Fruit fly (Drosophila melanogaster): ENCODE measurements around the gene Gas41.

Gas41 gene

DNA sequence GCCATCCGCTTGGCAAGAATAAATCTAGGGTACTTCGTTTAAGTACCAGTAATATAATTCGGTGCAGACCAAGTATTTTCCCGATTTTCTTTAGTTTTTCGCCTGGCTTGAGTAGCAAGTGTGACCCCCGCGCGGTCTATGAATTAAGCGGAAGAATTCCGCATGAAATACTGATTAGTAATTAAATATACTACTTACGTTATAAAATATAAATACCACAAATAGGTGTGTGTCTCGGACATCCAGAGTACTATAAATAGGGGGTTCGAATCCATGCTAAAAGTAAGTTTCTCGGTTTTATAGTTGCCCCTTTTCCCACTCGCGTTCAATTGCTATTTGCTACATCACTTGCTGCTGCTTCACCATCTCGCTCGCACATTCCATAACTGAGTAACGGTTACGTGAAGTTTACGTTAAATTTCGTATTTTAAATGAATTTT is 21.6 kb upstream of the Gas41 start, which contains the start of gene snRNP-U1-70K (continued):
- no peak for TF ChIP-seq pum (GFP tag; optimal IDR thresholded peaks at IDR 0.05)
- TF ChIP-seq trem (tag; optimal IDR thresholded peaks at IDR 0.05): peak; percentile 81
- no peak for TF ChIP-seq CG10979 (tag; optimal IDR thresholded peaks at IDR 0.05)
- no peak for TF ChIP-seq CG8478 (optimal IDR thresholded peaks at IDR 0.05)
- TF ChIP-seq chif (GFP tag; optimal IDR thresholded peaks at IDR 0.05): peak in 1 of 2 experiments; percentile 6
- no peak for TF ChIP-seq CG6272 (GFP tag; IDR thresholded peaks at IDR 0.05)
- peak; percentile 42 for TF ChIP-seq HmgD (GFP tag; optimal IDR thresholded peaks at IDR 0.05)
- TF ChIP-seq NfI (GFP tag; optimal IDR thresholded peaks at IDR 0.05): no peak
- no peak for TF ChIP-seq luna (GFP tag; optimal IDR thresholded peaks at IDR 0.05)
- TF ChIP-seq chn (GFP tag; optimal IDR thresholded peaks at IDR 0.05): peak; percentile 42
- no peak for TF ChIP-seq Vsx1 (GFP tag; optimal IDR thresholded peaks at IDR 0.05)
- peak; percentile 20; the same call in 1 of the 4 replicates for TF ChIP-seq Gug (GFP tag; IDR thresholded peaks at IDR 0.05)
- no peak for TF ChIP-seq CG8281 (tag; optimal IDR thresholded peaks at IDR 0.05)
- no peak for TF ChIP-seq ato (GFP tag; IDR thresholded peaks at IDR 0.05; ENCODE audit: partially characterized antibody)
- no peak; the same call in 2 of the 3 replicates for TF ChIP-seq Dbx (GFP tag; IDR thresholded peaks at IDR 0.05)
- no peak for TF ChIP-seq CG13624 (GFP tag; optimal IDR thresholded peaks at IDR 0.05)
- no peak for TF ChIP-seq slou (GFP tag; optimal IDR thresholded peaks at IDR 0.05)
- TF ChIP-seq CG17359 (tag; optimal IDR thresholded peaks at IDR 0.05): no peak
- no peak for TF ChIP-seq CG8290 (GFP tag; optimal IDR thresholded peaks at IDR 0.05)
- no peak for TF ChIP-seq CG8290 (tag; optimal IDR thresholded peaks at IDR 0.05)
- no peak for TF ChIP-seq CG10565 (GFP tag; optimal IDR thresholded peaks at IDR 0.05)
- peak; percentile 66 for TF ChIP-seq Dek (tag; optimal IDR thresholded peaks at IDR 0.05)
- no peak for TF ChIP-seq CG6765 (GFP tag; optimal IDR thresholded peaks at IDR 0.05)
- no peak for TF ChIP-seq CG9727 (GFP tag; optimal IDR thresholded peaks at IDR 0.05)
- TF ChIP-seq CG31441 (GFP tag; IDR thresholded peaks at IDR 0.05): no peak; the same call in 1 of the 2 replicates
- no peak for TF ChIP-seq CG11696 (GFP tag; IDR thresholded peaks at IDR 0.05)
- no peak for TF ChIP-seq CG2202 (tag; optimal IDR thresholded peaks at IDR 0.05)
- no peak for TF ChIP-seq NC2α (GFP tag; optimal IDR thresholded peaks at IDR 0.05)
- TF ChIP-seq pzg (GFP tag; optimal IDR thresholded peaks at IDR 0.05): peak; percentile 97
- TF ChIP-seq Dip3 (GFP tag; optimal IDR thresholded peaks at IDR 0.05): no peak
- TF ChIP-seq org-1 (GFP tag; optimal IDR thresholded peaks at IDR 0.05): no peak
- no peak for TF ChIP-seq CG1647 (GFP tag; optimal IDR thresholded peaks at IDR 0.05)
- TF ChIP-seq CG4707 (GFP tag; optimal IDR thresholded peaks at IDR 0.05): no peak
- TF ChIP-seq slbo (GFP tag; IDR thresholded peaks at IDR 0.05): no peak
- peak; percentile 23; the same call in 1 of the 2 replicates for TF ChIP-seq CG3847 (GFP tag; IDR thresholded peaks at IDR 0.05)
- no peak; the same call in 1 of the 2 replicates for TF ChIP-seq chm (GFP tag; IDR thresholded peaks at IDR 0.05)
- no peak for TF ChIP-seq D19A (tag; optimal IDR thresholded peaks at IDR 0.05)
- TF ChIP-seq vfl (GFP tag; optimal IDR thresholded peaks at IDR 0.05): no peak
- no peak for TF ChIP-seq CG2120 (GFP tag; optimal IDR thresholded peaks at IDR 0.05)
- no peak for TF ChIP-seq pan (optimal IDR thresholded peaks at IDR 0.05)
- TF ChIP-seq pan (GFP tag; optimal IDR thresholded peaks at IDR 0.05 in 1 of 2, IDR thresholded peaks at IDR 0.05 in 1 of 2): no peak
- no peak for TF ChIP-seq CG33557 (GFP tag; optimal IDR thresholded peaks at IDR 0.05)
- no peak for TF ChIP-seq CG15269 (tag; optimal IDR thresholded peaks at IDR 0.05)
- TF ChIP-seq CG2678 (tag; optimal IDR thresholded peaks at IDR 0.05): no peak
- TF ChIP-seq CTCF (GFP tag; optimal IDR thresholded peaks at IDR 0.05): peak; percentile 78
- TF ChIP-seq emc (GFP tag; optimal IDR thresholded peaks at IDR 0.05): no peak
- TF ChIP-seq CG3838 (GFP tag; optimal IDR thresholded peaks at IDR 0.05): no peak
- TF ChIP-seq vvl (GFP tag; IDR thresholded peaks at IDR 0.05): peak; percentile 41
- no peak for TF ChIP-seq CG1024 (GFP tag; IDR thresholded peaks at IDR 0.05)
- TF ChIP-seq CG31365 (tag; optimal IDR thresholded peaks at IDR 0.05): no peak
- TF ChIP-seq fd96Cb (tag; optimal IDR thresholded peaks at IDR 0.05): no peak
- TF ChIP-seq CG5180 (GFP tag; optimal IDR thresholded peaks at IDR 0.05): no peak
- no peak for TF ChIP-seq fd3F (GFP tag; optimal IDR thresholded peaks at IDR 0.05)

Data from whole organism, embryonic.